Worm (Caenorhabditis elegans) whole organism, young adult: ENCODE measurements around the gene npax-4.
A peak's percentile ranks its signal among the peaks of the same experiment; 100 is the strongest.

ENCODE experiments used
- Y53F4B.3 ChIP-seq: fragments of 200-800 bp; sonication (Bioruptor generic); IDR thresholded peaks from 2 replicates; pipeline ENCODE4 v1.3.6; 2022; ENCODE audit warnings: missing genetic modification reagents, missing genetic modification characterization, missing compliant biosample characterization
- athp-1 ChIP-seq: sonication (generic microtip); optimal IDR thresholded peaks from 2 replicates; lab custom pipeline; 2017; ENCODE audit warnings: mild to moderate bottlenecking, missing genetic modification characterization, missing compliant biosample characterization
- attf-5 ChIP-seq: fragments of 200-800 bp; sonication (Bioruptor generic); optimal IDR thresholded peaks from 2 replicates; lab custom pipeline; 2018; ENCODE audit warnings: mild to moderate bottlenecking, missing genetic modification characterization, missing compliant biosample characterization
- madf-8 ChIP-seq: fragments of 200-800 bp; sonication (Bioruptor generic); conservative IDR thresholded peaks from 2 replicates; pipeline ENCODE4 v1.3.6; 2022; ENCODE audit warnings: missing genetic modification reagents, missing genetic modification characterization, missing compliant biosample characterization

ce11 chrIV:8921956-8922355 is 42.2 kb upstream of the npax-4 start, which contains the start of gene D1046.16:
- TF ChIP-seq attf-5 (GFP tag; lab: Kevin White, UChicago) (peak; percentile 58), athp-1 (tag; lab: Kevin White, UChicago) (no peak), madf-8 (GFP tag; lab: Robert Waterston, UW) (no peak), Y53F4B.3 (GFP tag; lab: Robert Waterston, UW) (no peak)
